Worm (Caenorhabditis elegans) whole organism, late embryonic: ENCODE results near the gene clec-143.

ENCODE experiments used
- C08G9.2 ChIP-seq: sonication (generic microtip); optimal IDR thresholded peaks from 2 replicates; lab custom pipeline; 2016; ENCODE audit warnings: mild to moderate bottlenecking, missing genetic modification characterization, moderate library complexity, missing compliant biosample characterization
- C38D4.7 ChIP-seq: fragments of 200-800 bp; sonication (Bioruptor generic); optimal IDR thresholded peaks from 2 replicates; lab custom pipeline; 2018; ENCODE audit warnings: mild to moderate bottlenecking, missing genetic modification characterization, moderate library complexity, missing compliant biosample characterization
- K02D7.2 ChIP-seq: sonication (generic microtip); optimal IDR thresholded peaks from 2 replicates; lab custom pipeline; 2017; ENCODE audit warnings: mild to moderate bottlenecking, missing genetic modification characterization, missing compliant biosample characterization
- ceh-2 ChIP-seq: sonication (generic microtip); optimal IDR thresholded peaks from 2 replicates; lab custom pipeline; 2016; ENCODE audit warnings: missing genotype, missing genetic modification characterization, missing compliant biosample characterization
- ceh-24 ChIP-seq: sonication (generic microtip); optimal IDR thresholded peaks from 2 replicates; lab custom pipeline; 2016; ENCODE audit warnings: mild to moderate bottlenecking, missing genetic modification characterization, missing compliant biosample characterization
- ceh-30 ChIP-seq: fragments of 150-350 bp; optimal IDR thresholded peaks from 2 replicates; lab custom pipeline; 2014; ENCODE audit warnings: missing biosample characterization, missing genetic modification characterization
- ceh-45 ChIP-seq: fragments of 200-800 bp; sonication (Bioruptor generic); IDR thresholded peaks from 2 replicates; pipeline ENCODE4 v1.3.6; 2022; ENCODE audit warnings: missing genetic modification reagents, missing genetic modification characterization, missing compliant biosample characterization
- ceh-48 ChIP-seq: sonication (generic microtip); optimal IDR thresholded peaks from 2 replicates; lab custom pipeline; 2016; ENCODE audit warnings: missing genetic modification characterization, inconsistent platforms, missing compliant biosample characterization
- ceh-9 ChIP-seq: sonication (generic microtip); optimal IDR thresholded peaks from 2 replicates; lab custom pipeline; 2016; ENCODE audit warnings: mild to moderate bottlenecking, missing genetic modification characterization, inconsistent platforms, missing compliant biosample characterization
- dmd-4 ChIP-seq: sonication (generic microtip); optimal IDR thresholded peaks from 2 replicates; lab custom pipeline; 2016; ENCODE audit warnings: borderline replicate concordance, missing genetic modification characterization, missing compliant biosample characterization
- dve-1 ChIP-seq: sonication (generic microtip); optimal IDR thresholded peaks from 2 replicates; lab custom pipeline; 2017; ENCODE audit warnings: antibody characterized with exemption, mild to moderate bottlenecking, missing genetic modification characterization, missing compliant biosample characterization
- elt-2 ChIP-seq: sonication (generic microtip); optimal IDR thresholded peaks from 2 replicates; lab custom pipeline; 2016; ENCODE audit warnings: missing genetic modification reagents, missing genetic modification characterization, missing compliant biosample characterization
- elt-4 ChIP-seq: sonication (generic microtip); optimal IDR thresholded peaks from 2 replicates; lab custom pipeline; 2016; ENCODE audit warnings: missing genetic modification characterization, missing compliant biosample characterization
- ets-4 ChIP-seq: sonication (generic microtip); optimal IDR thresholded peaks from 2 replicates; lab custom pipeline; 2016; ENCODE audit warnings: missing genetic modification characterization, missing compliant biosample characterization
- eyg-1 ChIP-seq: sonication (generic microtip); optimal IDR thresholded peaks from 2 replicates; lab custom pipeline; 2016; ENCODE audit warnings: missing genotype, missing genetic modification characterization, missing compliant biosample characterization
- fkh-10 ChIP-seq: fragments of 150-350 bp; optimal IDR thresholded peaks from 2 replicates; lab custom pipeline; 2014; ENCODE audit warnings: missing biosample characterization, missing genetic modification reagents, missing genetic modification characterization
- fkh-6 ChIP-seq: sonication (generic microtip); optimal IDR thresholded peaks from 2 replicates; lab custom pipeline; 2016; ENCODE audit warnings: missing genetic modification characterization, missing compliant biosample characterization
- gmeb-2 ChIP-seq: sonication (generic microtip); optimal IDR thresholded peaks from 2 replicates; lab custom pipeline; 2016; ENCODE audit warnings: missing genetic modification characterization, inconsistent platforms, missing compliant biosample characterization
- hlh-8 ChIP-seq: sonication (generic microtip); optimal IDR thresholded peaks from 2 replicates; lab custom pipeline; 2016; ENCODE audit warnings: missing genotype, missing genetic modification characterization, missing compliant biosample characterization
- mec-3 ChIP-seq: sonication (generic microtip); optimal IDR thresholded peaks from 2 replicates; lab custom pipeline; 2016; ENCODE audit warnings: borderline replicate concordance, missing genetic modification characterization, missing compliant biosample characterization
- nhr-11 ChIP-seq: fragments of 150-350 bp; optimal IDR thresholded peaks from 2 replicates; lab custom pipeline; 2014; ENCODE audit warnings: missing biosample characterization, missing genetic modification characterization
- odd-2 ChIP-seq: sonication (generic microtip); optimal IDR thresholded peaks from 2 replicates; lab custom pipeline; 2017; ENCODE audit warnings: antibody characterized with exemption, mild to moderate bottlenecking, missing genetic modification characterization, missing compliant biosample characterization
- pat-9 ChIP-seq: fragments of 200-800 bp; sonication (Bioruptor generic); optimal IDR thresholded peaks from 2 replicates; lab custom pipeline; 2018; ENCODE audit warnings: mild to moderate bottlenecking, missing genetic modification characterization, moderate library complexity, missing compliant biosample characterization
- pha-2 ChIP-seq: sonication (generic microtip); optimal IDR thresholded peaks from 2 replicates; lab custom pipeline; 2017; ENCODE audit warnings: mild to moderate bottlenecking, missing genetic modification characterization, missing compliant biosample characterization
- pha-4 ChIP-seq: fragments of 150-350 bp; optimal IDR thresholded peaks from 2 replicates; lab custom pipeline; 2018; ENCODE audit warnings: missing biosample characterization, missing genetic modification reagents, missing genetic modification characterization
- pqm-1 ChIP-seq: sonication (generic microtip); optimal IDR thresholded peaks from 2 replicates; lab custom pipeline; 2016; ENCODE audit warnings: missing genetic modification characterization, missing compliant biosample characterization
- sox-4 ChIP-seq: sonication (generic microtip); optimal IDR thresholded peaks from 2 replicates; lab custom pipeline; 2017; ENCODE audit warnings: mild to moderate bottlenecking, missing genetic modification characterization, inconsistent platforms, missing compliant biosample characterization
- tbx-7 ChIP-seq: sonication (generic microtip); optimal IDR thresholded peaks from 2 replicates; lab custom pipeline; 2016; ENCODE audit warnings: missing genotype, missing genetic modification characterization, missing compliant biosample characterization
- ttx-3 ChIP-seq: sonication (generic microtip); optimal IDR thresholded peaks from 2 replicates; lab custom pipeline; 2016; ENCODE audit warnings: missing genetic modification reagents, missing genetic modification characterization, missing compliant biosample characterization
- unc-42 ChIP-seq: sonication (generic microtip); optimal IDR thresholded peaks from 2 replicates; lab custom pipeline; 2016; ENCODE audit warnings: missing genotype, missing genetic modification characterization, missing compliant biosample characterization
- unc-86 ChIP-seq: sonication (generic microtip); optimal IDR thresholded peaks from 2 replicates; lab custom pipeline; 2016; ENCODE audit warnings: missing genetic modification characterization, missing compliant biosample characterization
- ztf-16 ChIP-seq: sonication (generic microtip); optimal IDR thresholded peaks from 2 replicates; lab custom pipeline; 2017; ENCODE audit warnings: missing genetic modification characterization, missing compliant biosample characterization

Gene clec-143

DNA sequence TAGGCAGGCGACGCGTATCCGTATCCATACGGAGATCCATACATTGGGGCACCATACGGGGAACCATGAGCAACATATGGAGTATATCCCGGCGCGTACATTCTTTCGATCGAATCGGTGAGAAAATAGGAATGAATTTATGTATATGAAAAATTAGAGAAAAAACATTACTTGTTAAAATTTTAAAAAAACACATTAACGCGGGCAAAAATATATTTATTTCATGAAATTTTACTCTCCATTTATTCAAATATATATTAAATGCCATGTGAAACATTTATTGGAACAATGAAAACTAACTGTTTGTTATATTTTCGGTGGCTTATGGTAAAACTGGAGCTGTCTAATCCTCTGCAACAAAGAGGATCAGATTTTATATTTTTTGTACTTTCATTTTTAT lies 1.7 kb upstream of the clec-143 start, which contains the start of gene ZK666.2:
Gene ZK666.2 (minus strand): TSS at position 101 of the 400 bp plus-strand sequence.
- TF ChIP-seq pat-9 (tag; lab: Kevin White, UChicago): no peak
- TF ChIP-seq pqm-1 (tag; lab: Kevin White, UChicago): no peak
- no peak for TF ChIP-seq sox-4 (tag; lab: Kevin White, UChicago)
- no peak for TF ChIP-seq dve-1 (tag; lab: Kevin White, UChicago)
- TF ChIP-seq dmd-4 (tag; lab: Kevin White, UChicago): no peak
- TF ChIP-seq odd-2 (tag; lab: Kevin White, UChicago): no peak
- TF ChIP-seq nhr-11 (tag; lab: Kevin White, UChicago): no peak
- TF ChIP-seq, all 69 proteins: peak for 0

ce11 chrII:10471247-10471646 lies 1.1 kb upstream of the clec-143 start, which contains the start of gene ZK666.1:
Gene ZK666.1 (minus strand): TSS chrII:10471347.
- no peak for TF ChIP-seq ceh-45

ce11 chrII:10466552-10466951 lies 3.5 kb downstream of the clec-143 start, which contains the start of gene tnc-2:
Gene tnc-2 (plus strand): TSS chrII:10466852.
- no peak for TF ChIP-seq eyg-1 (tag; lab: Kevin White, UChicago)
- TF ChIP-seq dve-1 (tag; lab: Kevin White, UChicago): no peak
- TF ChIP-seq unc-86 (tag; lab: Kevin White, UChicago): no peak
- no peak for TF ChIP-seq ztf-16
- TF ChIP-seq C38D4.7: no peak
- TF ChIP-seq pha-4: no peak
- TF ChIP-seq ceh-2 (tag; lab: Kevin White, UChicago): no peak
- TF ChIP-seq ceh-48 (tag; lab: Kevin White, UChicago): no peak
- no peak for TF ChIP-seq C08G9.2 (tag; lab: Kevin White, UChicago)
- TF ChIP-seq K02D7.2: no peak
- no peak for TF ChIP-seq ceh-24
- no peak for TF ChIP-seq pat-9 (tag; lab: Kevin White, UChicago)
- TF ChIP-seq pha-2 (tag; lab: Kevin White, UChicago): no peak
- TF ChIP-seq fkh-6 (tag; lab: Kevin White, UChicago): no peak
- TF ChIP-seq elt-2 (tag; lab: Kevin White, UChicago): no peak
- TF ChIP-seq hlh-8: no peak
- no peak for TF ChIP-seq ets-4 (tag; lab: Kevin White, UChicago)
- no peak for TF ChIP-seq pqm-1 (tag; lab: Kevin White, UChicago)

DNA sequence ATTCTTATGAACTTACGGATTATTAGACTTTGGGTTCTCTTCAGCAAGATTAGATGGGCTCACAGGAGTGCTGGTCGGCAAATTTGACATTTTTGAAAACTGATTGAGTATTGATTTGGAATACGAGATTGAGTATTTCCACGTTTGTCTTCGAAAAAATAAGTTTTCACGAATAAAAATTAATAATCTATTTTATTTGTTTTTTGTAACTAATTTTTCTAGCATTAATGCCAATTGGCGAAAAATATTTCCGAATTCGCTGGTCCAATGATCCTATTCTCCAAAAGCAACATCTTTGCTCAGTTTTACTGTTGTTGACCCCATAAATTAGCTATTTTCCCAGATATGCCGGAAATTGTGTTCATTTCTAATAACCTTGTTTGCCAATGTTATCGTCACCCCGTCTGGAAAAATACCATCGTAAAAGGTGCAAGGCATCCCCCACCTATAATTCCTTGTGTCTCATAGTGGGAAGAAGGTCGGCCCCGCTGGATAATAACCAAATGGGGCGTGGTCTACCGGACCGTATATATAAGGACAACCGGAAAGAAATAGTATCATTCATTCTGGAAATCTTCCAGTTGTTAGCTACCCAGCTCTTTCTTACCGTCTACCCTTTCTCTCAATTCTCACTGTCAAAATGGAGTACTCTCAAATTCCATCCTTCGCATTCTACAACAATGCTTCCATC lies 5.7 kb downstream of the clec-143 start, which contains the start of the genes ZK673.6 and sdz-37:
Gene ZK673.6 (minus strand): TSS at position 101 of the 691 bp plus-strand sequence.
Gene sdz-37 (plus strand): TSS at position 641 of the 691 bp plus-strand sequence.
- TF ChIP-seq gmeb-2 (no peak), mec-3 (no peak), elt-4 (no peak), tbx-7 (no peak), unc-42 (no peak), fkh-10 (GFP tag; lab: Kevin White, UChicago) (no peak), pqm-1 (tag; lab: Kevin White, UChicago) (no peak), ttx-3 (tag; lab: Kevin White, UChicago) (no peak), ceh-9 (tag; lab: Kevin White, UChicago) (no peak), ceh-30 (tag; lab: Kevin White, UChicago) (no peak)

- no peak for TF ChIP-seq ceh-9 (tag; lab: Kevin White, UChicago)
Measured at ce11 chrII:10461207-10461606, 8.9 kb downstream of the clec-143 start, which contains the start of gene ZK673.5. Gene ZK673.5 (plus strand): TSS chrII:10461507.
